Worm (Caenorhabditis elegans): ENCODE results near the gene pha-4.

ce11 chrV:20775269-20775668 is 22.4 kb downstream of the pha-4 start, which contains the start of gene F38A6.4:
- TF ChIP-seq zip-11 (GFP tag; IDR thresholded peaks at IDR 0.05) (no peak), nhr-6 (tag; optimal IDR thresholded peaks at IDR 0.05) (no peak), nhr-237 (tag; optimal IDR thresholded peaks at IDR 0.05) (no peak), duxl-1 (tag; optimal IDR thresholded peaks at IDR 0.05; ENCODE audit: poor library complexity) (no peak), nhr-11 (tag; optimal IDR thresholded peaks at IDR 0.05) (no peak), ztf-11 (tag; optimal IDR thresholded peaks at IDR 0.05) (no peak), nhr-10 (tag; optimal IDR thresholded peaks at IDR 0.05) (no peak)
